Worm (Caenorhabditis elegans) whole organism, mixed stage, embryonic: ENCODE measurements around the gene txdc-9.

Experiments
- bed-3 ChIP-seq: fragments of 200-800 bp; sonication (Bioruptor generic); optimal IDR thresholded peaks from 3 replicates; lab custom pipeline; 2018; ENCODE audit warnings: mild to moderate bottlenecking, missing genetic modification characterization, moderate library complexity, missing compliant biosample characterization
- ceh-39 ChIP-seq: fragments of 150-350 bp; optimal IDR thresholded peaks from 2 replicates; lab custom pipeline; 2014; ENCODE audit warnings: missing biosample characterization, missing genetic modification characterization
- ces-1 ChIP-seq: fragments of 150-350 bp; optimal IDR thresholded peaks from 2 replicates; lab custom pipeline; 2014; ENCODE audit warnings: missing biosample characterization, missing genetic modification reagents, missing genetic modification characterization
- elt-1 ChIP-seq: sonication (generic microtip); optimal IDR thresholded peaks from 2 replicates; lab custom pipeline; 2017; ENCODE audit warnings: missing genetic modification characterization, mild to moderate bottlenecking, missing compliant biosample characterization, antibody characterized with exemption, moderate library complexity, borderline replicate concordance; ENCODE audit not compliant: insufficient read depth
- ham-2 ChIP-seq: fragments of 200-800 bp; sonication (Bioruptor generic); optimal IDR thresholded peaks from 2 replicates; lab custom pipeline; 2018; ENCODE audit warnings: mild to moderate bottlenecking, missing genetic modification characterization, missing compliant biosample characterization
- lsy-2 ChIP-seq: fragments of 150-350 bp; optimal IDR thresholded peaks from 2 replicates; lab custom pipeline; 2014; ENCODE audit warnings: missing biosample characterization, missing genetic modification characterization
- mep-1 ChIP-seq: fragments of 150-350 bp; optimal IDR thresholded peaks from 2 replicates; lab custom pipeline; 2017; ENCODE audit warnings: missing biosample characterization, missing genetic modification reagents, missing genetic modification characterization, inconsistent platforms
- nhr-12 ChIP-seq: fragments of 150-350 bp; optimal IDR thresholded peaks from 2 replicates; lab custom pipeline; 2014; ENCODE audit warnings: missing biosample characterization, missing genetic modification characterization
- nhr-28 ChIP-seq: fragments of 150-350 bp; optimal IDR thresholded peaks from 2 replicates; lab custom pipeline; 2014; ENCODE audit warnings: missing biosample characterization, missing genetic modification characterization
- snpc-4 ChIP-seq: fragments of 150-350 bp; optimal IDR thresholded peaks from 2 replicates; lab custom pipeline; 2014; ENCODE audit warnings: missing biosample characterization, missing genetic modification characterization
- sptf-1 ChIP-seq: sonication (generic microtip); optimal IDR thresholded peaks from 2 replicates; lab custom pipeline; 2017; ENCODE audit warnings: mild to moderate bottlenecking, missing genetic modification characterization, moderate library complexity, missing compliant biosample characterization
- unc-62 ChIP-seq: fragments of 150-350 bp; optimal IDR thresholded peaks from 2 replicates; lab custom pipeline; 2014; ENCODE audit warnings: missing biosample characterization, missing genetic modification reagents, missing genetic modification characterization
- ztf-11 ChIP-seq: fragments of 150-350 bp; optimal IDR thresholded peaks from 2 replicates; lab custom pipeline; 2014; ENCODE audit warnings: missing biosample characterization, missing genetic modification characterization

DNA sequence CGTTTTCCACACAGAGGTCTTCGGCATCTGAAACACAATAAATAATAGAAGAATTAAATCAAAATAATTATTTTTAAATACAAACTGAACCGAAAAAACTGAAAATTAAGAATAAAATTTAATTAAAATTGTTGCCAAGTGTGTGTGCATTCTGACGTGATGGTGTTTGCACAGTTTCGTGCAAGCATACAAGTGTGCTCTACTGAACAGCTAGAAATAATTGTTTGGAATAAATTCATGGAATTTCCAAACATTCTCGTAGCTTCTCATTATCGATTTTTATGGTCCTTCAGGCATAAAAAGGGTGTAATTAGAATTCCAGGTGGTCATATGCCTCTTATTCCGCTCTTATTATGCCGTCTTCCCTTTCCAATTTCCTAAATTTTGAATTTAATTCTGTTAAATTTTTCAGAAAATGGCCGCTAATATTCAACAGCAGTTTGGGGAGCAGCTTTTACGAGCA is at the start of gene txdc-9, which contains the start of gene mrps-17:
- TF ChIP-seq sptf-1 (tag; lab: Kevin White, UChicago) (peak; percentile 55), ztf-11 (tag; lab: Kevin White, UChicago) (no peak), nhr-28 (tag; lab: Kevin White, UChicago) (no peak), snpc-4 (no peak), ceh-39 (no peak), ces-1 (GFP tag; lab: Kevin White, UChicago) (peak; percentile 99), bed-3 (GFP tag; lab: Kevin White, UChicago) (no peak), unc-62 (no peak), mep-1 (tag; lab: Kevin White, UChicago) (peak; percentile 75), lsy-2 (peak; percentile 81), nhr-12 (tag; lab: Kevin White, UChicago) (no peak), ham-2 (GFP tag; lab: Kevin White, UChicago) (peak; percentile 70), elt-1 (tag; lab: Kevin White, UChicago) (no peak)
